Fruit fly (Drosophila melanogaster) whole organism, prepupa: Measurements from ENCODE around the gene CG3164.
A peak's percentile ranks its signal among the peaks of the same experiment; 100 is the strongest.

ENCODE experiments used
- Blimp-1 ChIP-seq: fragments of 200-800 bp; sonication (Bioruptor generic); optimal IDR thresholded peaks from 3 replicates; lab custom pipeline; 2017; ENCODE audit warnings: missing biosample characterization, missing genetic modification characterization, mild to moderate bottlenecking, moderate library complexity, missing genetic modification reagents
- CG10631 ChIP-seq: fragments of 200-800 bp; sonication (Bioruptor generic); optimal IDR thresholded peaks from 2 replicates; lab custom pipeline; 2016; ENCODE audit warnings: missing biosample characterization, missing genetic modification characterization
- CG10669 ChIP-seq: fragments of 200-800 bp; sonication (Bioruptor generic); optimal IDR thresholded peaks from 3 replicates; lab custom pipeline; 2018; ENCODE audit warnings: missing biosample characterization, mild to moderate bottlenecking, missing genetic modification characterization, moderate library complexity
- CG11294 ChIP-seq: fragments of 200-800 bp; sonication (Bioruptor generic); IDR thresholded peaks from 2 replicates; pipeline ENCODE4 v1.3.6; 2022; ENCODE audit warnings: missing biosample characterization, missing genetic modification characterization
- CG11762 ChIP-seq: fragments of 200-800 bp; sonication (Bioruptor generic); optimal IDR thresholded peaks from 3 replicates; lab custom pipeline; 2016; ENCODE audit warnings: missing biosample characterization, missing genetic modification characterization; ENCODE audit not compliant: insufficient read depth
- CG11902 ChIP-seq: fragments of 200-800 bp; sonication (Bioruptor generic); optimal IDR thresholded peaks from 3 replicates; lab custom pipeline; 2016; ENCODE audit warnings: missing biosample characterization, missing genetic modification characterization
- CG15336 ChIP-seq: fragments of 200-800 bp; sonication (Bioruptor generic); IDR thresholded peaks from 2 replicates; pipeline ENCODE4 v1.3.6; 2022; ENCODE audit warnings: missing biosample characterization, missing genetic modification characterization
- CG1621 ChIP-seq: fragments of 200-800 bp; sonication (Bioruptor generic); optimal IDR thresholded peaks from 3 replicates; lab custom pipeline; 2018; ENCODE audit warnings: missing biosample characterization, mild to moderate bottlenecking, missing genetic modification characterization
- CG3032 ChIP-seq: fragments of 200-800 bp; optimal IDR thresholded peaks from 2 replicates; lab custom pipeline; 2019; ENCODE audit warnings: missing biosample characterization, mild to moderate bottlenecking, missing genetic modification characterization, moderate library complexity
- CG31627 ChIP-seq: fragments of 200-800 bp; sonication (Bioruptor generic); optimal IDR thresholded peaks from 3 replicates; lab custom pipeline; 2016; ENCODE audit warnings: missing biosample characterization, missing genetic modification characterization
- CG34406 ChIP-seq: fragments of 200-800 bp; sonication (Bioruptor generic); optimal IDR thresholded peaks from 3 replicates; lab custom pipeline; 2016; ENCODE audit warnings: missing biosample characterization, missing genetic modification characterization
- CG3919 ChIP-seq: fragments of 200-800 bp; sonication (Bioruptor generic); optimal IDR thresholded peaks from 3 replicates; lab custom pipeline; 2016; ENCODE audit warnings: missing biosample characterization, missing genetic modification characterization
- CG4318 ChIP-seq: fragments of 200-800 bp; sonication (Bioruptor generic); optimal IDR thresholded peaks from 3 replicates; lab custom pipeline; 2017; ENCODE audit warnings: missing biosample characterization, mild to moderate bottlenecking, missing genetic modification characterization
- CG6276 ChIP-seq: fragments of 200-800 bp; sonication (Bioruptor generic); optimal IDR thresholded peaks from 2 replicates; lab custom pipeline; 2017; ENCODE audit warnings: missing biosample characterization, mild to moderate bottlenecking, missing genetic modification characterization
- CG6792 ChIP-seq: fragments of 200-800 bp; sonication (Bioruptor generic); optimal IDR thresholded peaks from 3 replicates; lab custom pipeline; 2016; ENCODE audit warnings: missing biosample characterization, missing genetic modification characterization
- CG6808 ChIP-seq: fragments of 200-800 bp; sonication (Bioruptor generic); optimal IDR thresholded peaks from 3 replicates; lab custom pipeline; 2017; ENCODE audit warnings: missing biosample characterization, missing genetic modification characterization, mild to moderate bottlenecking, moderate library complexity, missing genetic modification reagents
- CG6854 ChIP-seq: fragments of 200-800 bp; sonication (Bioruptor generic); optimal IDR thresholded peaks from 2 replicates; lab custom pipeline; 2017; ENCODE audit warnings: missing biosample characterization, mild to moderate bottlenecking, missing genetic modification characterization
- CG7368 ChIP-seq: fragments of 200-800 bp; sonication (Bioruptor generic); optimal IDR thresholded peaks from 3 replicates; lab custom pipeline; 2016; ENCODE audit warnings: missing biosample characterization, missing genetic modification characterization
- CG8119 ChIP-seq: fragments of 200-800 bp; sonication (Bioruptor generic); IDR thresholded peaks from 3 replicates; pipeline ENCODE4 v1.3.6; 2022; ENCODE audit warnings: missing biosample characterization, missing genetic modification characterization
- CG8319 ChIP-seq: fragments of 200-800 bp; sonication (Bioruptor generic); optimal IDR thresholded peaks from 3 replicates; lab custom pipeline; 2016; ENCODE audit warnings: missing biosample characterization, missing genetic modification characterization
- CG8632 ChIP-seq: fragments of 200-800 bp; sonication (Bioruptor generic); optimal IDR thresholded peaks from 3 replicates; lab custom pipeline; 2016; ENCODE audit warnings: missing biosample characterization, missing genetic modification characterization
- CG9139 ChIP-seq: fragments of 200-800 bp; sonication (Bioruptor generic); optimal IDR thresholded peaks from 3 replicates; lab custom pipeline; 2017; ENCODE audit warnings: missing biosample characterization, mild to moderate bottlenecking, missing genetic modification characterization
- Eip75B ChIP-seq: fragments of 200-800 bp; sonication (Bioruptor generic); optimal IDR thresholded peaks from 3 replicates; lab custom pipeline; 2016; ENCODE audit warnings: missing biosample characterization, missing genetic modification characterization
- Eip78C ChIP-seq: fragments of 200-800 bp; sonication (Bioruptor generic); peaks from one replicate; lab custom pipeline; 2016; ENCODE audit warnings: missing biosample characterization, missing genetic modification characterization
- Eip93F ChIP-seq: fragments of 200-800 bp; sonication (Bioruptor generic); optimal IDR thresholded peaks from 2 replicates; lab custom pipeline; 2016; ENCODE audit warnings: missing biosample characterization, mild to moderate bottlenecking, missing genetic modification characterization
- Ets21C ChIP-seq: fragments of 200-800 bp; sonication (Bioruptor generic); optimal IDR thresholded peaks from 3 replicates; lab custom pipeline; 2016; ENCODE audit warnings: missing biosample characterization, missing genetic modification characterization
- Ets96B ChIP-seq: fragments of 200-800 bp; optimal IDR thresholded peaks from 2 replicates; lab custom pipeline; 2019; ENCODE audit warnings: missing biosample characterization, mild to moderate bottlenecking, missing genetic modification characterization, moderate library complexity
- Gug ChIP-seq: fragments of 200-800 bp; sonication (Bioruptor generic); IDR thresholded peaks from 2 replicates; pipeline ENCODE4 v1.3.6; 2022; ENCODE audit warnings: missing biosample characterization, missing genetic modification characterization
- Hr38 ChIP-seq: sonication (Bioruptor generic); optimal IDR thresholded peaks from 2 replicates; lab custom pipeline; 2016; ENCODE audit warnings: missing biosample characterization, missing genetic modification characterization
- Hr39 ChIP-seq: fragments of 200-800 bp; sonication (Bioruptor generic); optimal IDR thresholded peaks from 2 replicates; lab custom pipeline; 2016; ENCODE audit warnings: missing biosample characterization, missing genetic modification characterization
- Hr4 ChIP-seq: fragments of 200-800 bp; sonication (Bioruptor generic); optimal IDR thresholded peaks from 3 replicates; lab custom pipeline; 2016; ENCODE audit warnings: missing biosample characterization, missing genetic modification characterization
- Lpt ChIP-seq: fragments of 200-800 bp; sonication (Bioruptor generic); optimal IDR thresholded peaks from 3 replicates; lab custom pipeline; 2016; ENCODE audit warnings: missing biosample characterization, missing genetic modification characterization
- OdsH ChIP-seq: fragments of 200-800 bp; sonication (Bioruptor generic); optimal IDR thresholded peaks from 3 replicates; lab custom pipeline; 2016; ENCODE audit warnings: missing biosample characterization, missing genetic modification characterization
- Smox ChIP-seq: fragments of 200-800 bp; sonication (Bioruptor generic); optimal IDR thresholded peaks from 3 replicates; lab custom pipeline; 2016; ENCODE audit warnings: missing biosample characterization, missing genetic modification characterization
- Sox15 ChIP-seq: fragments of 200-800 bp; sonication (Bioruptor generic); optimal IDR thresholded peaks from 3 replicates; lab custom pipeline; 2016; ENCODE audit warnings: missing biosample characterization, missing genetic modification characterization
- achi ChIP-seq: fragments of 200-800 bp; sonication (Bioruptor generic); optimal IDR thresholded peaks from 3 replicates; lab custom pipeline; 2016; ENCODE audit warnings: missing biosample characterization, missing genetic modification characterization
- acj6 ChIP-seq: fragments of 200-800 bp; sonication (Bioruptor generic); optimal IDR thresholded peaks from 3 replicates; lab custom pipeline; 2016; ENCODE audit warnings: missing biosample characterization, missing genetic modification characterization
- cyc ChIP-seq: fragments of 200-800 bp; sonication (Bioruptor generic); optimal IDR thresholded peaks from 3 replicates; lab custom pipeline; 2016; ENCODE audit warnings: missing biosample characterization, missing genetic modification characterization
- eg ChIP-seq: fragments of 200-800 bp; sonication (Bioruptor generic); IDR thresholded peaks from 3 replicates; pipeline ENCODE4 v1.3.6; 2022; ENCODE audit warnings: missing biosample characterization, missing genetic modification characterization
- esn ChIP-seq: fragments of 200-800 bp; sonication (Bioruptor generic); optimal IDR thresholded peaks from 2 replicates; lab custom pipeline; 2016; ENCODE audit warnings: missing biosample characterization, mild to moderate bottlenecking, missing genetic modification characterization, moderate library complexity
- fd59A ChIP-seq: fragments of 200-800 bp; sonication (Bioruptor generic); optimal IDR thresholded peaks from 2 replicates; lab custom pipeline; 2017; ENCODE audit warnings: missing biosample characterization, mild to moderate bottlenecking, missing genetic modification characterization, missing genetic modification reagents
- fd85E ChIP-seq: fragments of 200-800 bp; sonication (Bioruptor generic); optimal IDR thresholded peaks from 3 replicates; lab custom pipeline; 2016; ENCODE audit warnings: missing biosample characterization, missing genetic modification characterization
- fkh ChIP-seq: fragments of 200-800 bp; sonication (Bioruptor generic); optimal IDR thresholded peaks from 3 replicates; lab custom pipeline; 2017; ENCODE audit warnings: missing biosample characterization, mild to moderate bottlenecking, missing genetic modification characterization, moderate library complexity
- lz ChIP-seq: fragments of 200-800 bp; sonication (Bioruptor generic); optimal IDR thresholded peaks from 3 replicates; lab custom pipeline; 2016; ENCODE audit warnings: missing biosample characterization, missing genetic modification characterization
- net ChIP-seq: fragments of 200-800 bp; sonication (Bioruptor generic); optimal IDR thresholded peaks from 3 replicates; lab custom pipeline; 2016; ENCODE audit warnings: missing biosample characterization, missing genetic modification characterization
- pdm3 ChIP-seq: fragments of 200-800 bp; sonication (Bioruptor generic); optimal IDR thresholded peaks from 3 replicates; lab custom pipeline; 2016; ENCODE audit warnings: missing biosample characterization, missing genetic modification characterization
- salr ChIP-seq, 2 experiments: fragments of 200-800 bp; sonication (Bioruptor generic); optimal IDR thresholded peaks; 3 replicates each; lab custom pipeline; 2016 to 2018; ENCODE audit warnings: missing biosample characterization in 2 of 2, missing genetic modification characterization in 2 of 2, mild to moderate bottlenecking in 1 of 2
- ss ChIP-seq, 2 experiments: fragments of 200-800 bp; sonication (Bioruptor generic); optimal IDR thresholded peaks; 2 replicates in 1 of 2; 3 replicates in 1 of 2; lab custom pipeline; 2017 to 2018; ENCODE audit warnings: mild to moderate bottlenecking in 2 of 2, missing biosample characterization in 2 of 2, missing genetic modification characterization in 2 of 2, moderate library complexity in 1 of 2
- topi ChIP-seq: fragments of 200-800 bp; sonication (Bioruptor generic); optimal IDR thresholded peaks from 3 replicates; lab custom pipeline; 2016; ENCODE audit warnings: missing biosample characterization, missing genetic modification characterization
- vri ChIP-seq: fragments of 200-800 bp; sonication (Bioruptor generic); optimal IDR thresholded peaks from 3 replicates; lab custom pipeline; 2016; ENCODE audit warnings: missing biosample characterization, mild to moderate bottlenecking, missing genetic modification characterization

The CG3164 gene

DNA sequence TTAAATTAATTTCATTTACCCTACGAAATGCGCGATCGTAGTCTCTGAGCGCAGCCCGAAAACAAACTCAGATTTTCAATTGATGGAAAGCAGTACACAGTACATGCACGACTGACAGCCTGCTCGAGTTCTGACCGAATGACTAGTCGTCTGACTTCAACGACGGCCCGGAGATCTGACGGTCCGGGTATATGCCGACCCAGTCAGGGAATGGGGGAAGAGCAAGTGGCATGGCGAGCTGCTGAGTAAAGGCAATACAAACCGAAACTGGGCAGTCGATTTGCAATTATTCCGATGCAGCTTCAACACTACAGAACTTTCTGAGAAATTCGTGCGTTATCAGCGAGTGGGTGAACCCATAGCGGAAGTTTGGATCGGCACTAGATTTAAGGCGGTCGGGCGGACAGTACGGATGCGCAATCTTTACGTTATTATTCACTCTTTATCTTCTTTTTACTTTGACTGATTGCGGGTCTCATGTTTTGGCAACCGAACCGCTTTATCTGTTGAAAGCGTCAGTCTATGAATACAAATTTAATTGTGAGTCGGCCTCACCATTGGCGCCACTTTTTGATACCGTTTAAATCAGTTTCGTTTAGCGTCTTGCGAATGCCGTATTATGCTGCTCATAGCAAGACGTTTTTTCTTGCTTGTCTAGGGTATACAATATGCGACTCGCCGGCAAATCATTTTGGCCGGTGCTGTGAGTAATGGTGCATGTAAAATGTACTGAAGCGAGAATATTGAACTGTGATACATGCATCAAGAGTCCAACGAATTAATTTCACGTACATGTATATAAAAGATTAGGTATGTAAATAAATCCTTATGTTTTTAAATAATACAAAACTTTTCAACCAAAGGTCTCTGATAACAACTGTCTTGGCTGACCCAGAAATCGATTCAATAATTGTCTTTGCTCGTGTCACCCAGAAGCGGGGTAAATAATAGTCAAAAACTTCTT lies 9.8 kb downstream of the CG3164 start:
- TF ChIP-seq topi (GFP tag; lab: Kevin White, UChicago) (peak; percentile 32), esn (GFP tag; lab: Kevin White, UChicago) (peak; percentile 51), CG11762 (GFP tag; lab: Kevin White, UChicago) (no peak), ss (GFP tag; optimal IDR thresholded peaks at IDR 0.05; lab: Kevin White, UChicago) (no peak), lz (GFP tag; lab: Kevin White, UChicago) (no peak), salr (GFP tag; optimal IDR thresholded peaks at IDR 0.05; lab: Kevin White, UChicago) (peak in 1 of 2 experiments; percentile 20), Eip93F (peak; percentile 8), eg (GFP tag; lab: Robert Waterston, UW) (no peak), CG3032 (tag; lab: Kevin White, UChicago) (no peak), Lpt (GFP tag; lab: Kevin White, UChicago) (no peak), Hr39 (GFP tag; lab: Kevin White, UChicago) (no peak), OdsH (GFP tag; lab: Kevin White, UChicago) (no peak), achi (GFP tag; lab: Kevin White, UChicago) (peak; percentile 20), CG6792 (GFP tag; lab: Kevin White, UChicago) (no peak), acj6 (GFP tag; lab: Kevin White, UChicago) (no peak), Hr4 (GFP tag; lab: Kevin White, UChicago) (peak; percentile 62), CG8319 (GFP tag; lab: Kevin White, UChicago) (no peak), CG1621 (tag; lab: Kevin White, UChicago) (no peak), CG31627 (GFP tag; lab: Kevin White, UChicago) (peak; percentile 6), CG7368 (GFP tag; lab: Kevin White, UChicago) (peak; percentile 27), Hr38 (GFP tag; lab: Kevin White, UChicago) (no peak), CG3919 (GFP tag; lab: Kevin White, UChicago) (no peak), fd59A (GFP tag; lab: Kevin White, UChicago) (no peak), vri (GFP tag; lab: Kevin White, UChicago) (no peak), cyc (GFP tag; lab: Kevin White, UChicago) (no peak), Ets96B (tag; lab: Kevin White, UChicago) (no peak), net (GFP tag; lab: Kevin White, UChicago) (no peak), CG34406 (GFP tag; lab: Kevin White, UChicago) (no peak), CG8119 (GFP tag; lab: Robert Waterston, UW) (no peak), Gug (GFP tag; lab: Robert Waterston, UW) (no peak), CG10669 (GFP tag; lab: Kevin White, UChicago) (peak; percentile 21), CG10631 (GFP tag; lab: Kevin White, UChicago) (peak; percentile 18), Eip78C (GFP tag; lab: Kevin White, UChicago) (peak; percentile 76), Eip75B (GFP tag; lab: Kevin White, UChicago) (no peak), pdm3 (no peak), CG6276 (peak; percentile 65), Smox (GFP tag; lab: Kevin White, UChicago) (no peak), CG15336 (GFP tag; lab: Robert Waterston, UW) (no peak; the same call in 1 of the 2 replicates), CG8632 (GFP tag; lab: Kevin White, UChicago) (no peak), CG9139 (GFP tag; lab: Kevin White, UChicago) (no peak), Blimp-1 (GFP tag; lab: Kevin White, UChicago) (no peak), Ets21C (GFP tag; lab: Kevin White, UChicago) (peak; percentile 6), CG11294 (no peak), Sox15 (no peak), fd85E (GFP tag; lab: Kevin White, UChicago) (no peak), CG6854 (GFP tag; lab: Kevin White, UChicago) (no peak), CG11902 (GFP tag; lab: Kevin White, UChicago) (no peak), CG6808 (GFP tag; lab: Kevin White, UChicago) (no peak), CG4318 (GFP tag; lab: Kevin White, UChicago) (peak; percentile 62), fkh (no peak)
